Worm (Caenorhabditis elegans): Measurements from ENCODE around the gene F13A2.3.

Gene F13A2.3

DNA sequence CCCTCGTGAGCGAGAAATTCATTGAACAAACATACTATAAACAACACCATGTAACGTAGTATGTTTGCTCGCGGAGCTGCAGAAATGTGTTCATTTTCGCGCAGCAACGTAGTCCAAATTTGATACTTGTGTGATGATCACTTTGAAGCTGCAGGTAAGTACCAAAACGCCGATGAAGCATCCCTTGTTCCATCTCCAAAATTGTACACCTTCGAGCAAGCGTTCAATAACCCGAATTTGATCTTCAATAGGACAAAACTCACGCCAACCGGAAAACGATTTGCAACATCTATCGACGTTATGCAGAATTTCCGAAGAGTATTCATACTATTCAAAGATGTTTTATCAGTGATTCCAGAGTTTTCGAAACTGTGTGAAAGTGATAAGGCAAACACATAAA is 14.5 kb upstream of the F13A2.3 start, which contains the start of gene Y47D7A.3:
TSS of gene Y47D7A.3 (plus strand) at position 301 of the 400 bp plus-strand sequence.
- no peak for TF ChIP-seq skn-1 (tag; optimal IDR thresholded peaks at IDR 0.05)
- no peak for TF ChIP-seq nhr-19 (GFP tag; conservative IDR thresholded peaks at IDR 0.05)
- TF ChIP-seq efl-3 (GFP tag; optimal IDR thresholded peaks at IDR 0.05), result no peak
- no peak for TF ChIP-seq ama-1 (optimal IDR thresholded peaks at IDR 0.05)
- no peak for TF ChIP-seq tlp-1 (tag; optimal IDR thresholded peaks at IDR 0.05)
- TF ChIP-seq hlh-4 (tag; optimal IDR thresholded peaks at IDR 0.05), result no peak
- TF ChIP-seq sox-4 (tag; optimal IDR thresholded peaks at IDR 0.05), result no peak
- TF ChIP-seq nhr-47 (tag; optimal IDR thresholded peaks at IDR 0.05), result no peak
- no peak for TF ChIP-seq fkh-4 (tag; optimal IDR thresholded peaks at IDR 0.05; ENCODE audit: borderline replicate concordance)
- TF ChIP-seq ztf-4 (tag; optimal IDR thresholded peaks at IDR 0.05), result no peak
- TF ChIP-seq C16A3.4 (tag; optimal IDR thresholded peaks at IDR 0.05), result no peak
- TF ChIP-seq nhr-11 (tag; optimal IDR thresholded peaks at IDR 0.05), result no peak
- TF ChIP-seq sup-37 (GFP tag; optimal IDR thresholded peaks at IDR 0.05), result no peak
- TF ChIP-seq zag-1 (tag; optimal IDR thresholded peaks at IDR 0.05), result no peak
- TF ChIP-seq ceh-63 (GFP tag; optimal IDR thresholded peaks at IDR 0.05), result no peak
- no peak for TF ChIP-seq aly-2 (tag; optimal IDR thresholded peaks at IDR 0.05)
- TF ChIP-seq lin-35 (GFP tag; optimal IDR thresholded peaks at IDR 0.05), result no peak
- no peak for TF ChIP-seq lin-15B (tag; optimal IDR thresholded peaks at IDR 0.05)
- TF ChIP-seq lir-3 (tag; optimal IDR thresholded peaks at IDR 0.05; ENCODE audit: poor library complexity), result no peak

DNA sequence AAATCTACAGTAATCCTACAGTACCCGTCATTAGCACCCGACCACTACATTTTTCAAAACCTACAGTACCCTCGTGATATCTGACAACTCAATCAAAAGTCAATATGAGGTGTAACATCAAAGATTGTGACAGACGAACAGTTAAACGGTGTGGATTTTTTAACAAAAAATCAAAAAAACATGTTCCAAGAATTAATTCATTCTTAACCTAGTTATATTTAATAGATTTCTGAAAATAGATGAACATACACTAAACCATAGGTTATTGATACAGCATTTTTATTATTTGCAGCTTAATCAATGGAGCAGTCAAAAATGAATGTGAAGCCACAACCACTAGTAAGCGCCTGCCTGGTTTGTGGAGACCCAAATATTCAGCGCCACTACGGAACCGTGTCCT is 11.4 kb upstream of the F13A2.3 start, which contains the start of gene nhr-118:
TSS of gene nhr-118 (plus strand) at position 301 of the 400 bp plus-strand sequence.
- TF ChIP-seq F16B12.6 (tag; optimal IDR thresholded peaks at IDR 0.05) (no peak), sup-37 (GFP tag; optimal IDR thresholded peaks at IDR 0.05) (no peak), grh-1 (GFP tag; IDR thresholded peaks at IDR 0.05) (no peak), nhr-76 (tag; optimal IDR thresholded peaks at IDR 0.05) (no peak), unc-30 (tag; optimal IDR thresholded peaks at IDR 0.05) (no peak), ces-1 (GFP tag; optimal IDR thresholded peaks at IDR 0.05) (no peak), skn-1 (tag; optimal IDR thresholded peaks at IDR 0.05) (no peak), elt-3 (tag; optimal IDR thresholded peaks at IDR 0.05) (no peak), pqm-1 (tag; optimal IDR thresholded peaks at IDR 0.05) (no peak), pag-3 (tag; optimal IDR thresholded peaks at IDR 0.05; ENCODE audit: borderline replicate concordance, insufficient read depth) (no peak), tlp-1 (tag; optimal IDR thresholded peaks at IDR 0.05) (no peak), ets-5 (GFP tag; IDR thresholded peaks at IDR 0.05) (no peak), lin-35 (GFP tag; optimal IDR thresholded peaks at IDR 0.05) (no peak), lsy-2 (tag; optimal IDR thresholded peaks at IDR 0.05) (no peak)

DNA sequence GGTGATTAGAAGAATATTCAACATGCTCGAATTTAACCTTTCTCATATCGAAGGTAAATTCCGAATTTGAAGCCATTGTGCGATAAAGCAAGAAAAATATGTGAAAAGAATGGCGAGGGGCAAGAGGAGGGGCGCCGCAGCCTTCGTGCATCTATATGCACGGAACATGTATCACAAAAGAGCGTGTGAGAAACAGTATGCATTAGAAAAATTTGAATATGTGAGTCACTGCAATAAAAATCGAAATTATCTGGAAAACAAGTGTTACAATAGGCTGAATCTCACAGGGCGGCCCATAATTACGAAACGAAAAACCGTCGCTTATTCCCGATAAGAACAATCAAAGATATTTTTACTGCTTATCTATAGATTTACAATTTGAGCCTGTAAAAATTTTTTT is 5.7 kb upstream of the F13A2.3 start, which contains the start of gene F13A2.5:
TSS of gene F13A2.5 (minus strand) at position 101 of the 400 bp plus-strand sequence.
- TF ChIP-seq jun-1 (tag; optimal IDR thresholded peaks at IDR 0.05) (no peak), irx-1 (tag; optimal IDR thresholded peaks at IDR 0.05) (no peak), pqm-1 (tag; optimal IDR thresholded peaks at IDR 0.05) (no peak), ceh-8 (GFP tag; optimal IDR thresholded peaks at IDR 0.05) (no peak)

ce11 chrV:4400118-4400517 is 4.0 kb upstream of the F13A2.3 start, which contains the start of gene F13A2.4:
F13A2.4 (minus strand) TSS chrV:4400218.
- TF ChIP-seq jun-1 (tag; optimal IDR thresholded peaks at IDR 0.05), result no peak

ce11 chrV:4398884-4399283 is 2.7 kb upstream of the F13A2.3 start:
- TF ChIP-seq efl-1 (optimal IDR thresholded peaks at IDR 0.05) (no peak), efl-1 (GFP tag; optimal IDR thresholded peaks at IDR 0.05 in 1 of 2) (peak in 1 of 2 experiments; percentile 38), unc-62 (GFP tag; optimal IDR thresholded peaks at IDR 0.05) (no peak)

Data from whole organism, L1 larva.